Worm (Caenorhabditis elegans): ENCODE measurements around the gene R11D1.3.

- TF ChIP-seq T22C8.4 (GFP tag; IDR thresholded peaks at IDR 0.05) (no peak), med-1 (GFP tag; optimal IDR thresholded peaks at IDR 0.05; ENCODE audit: insufficient read depth) (no peak), klf-2 (GFP tag; conservative IDR thresholded peaks at IDR 0.05) (no peak), tab-1 (GFP tag; IDR thresholded peaks at IDR 0.05) (no peak), flt-1 (GFP tag; IDR thresholded peaks at IDR 0.05) (no peak), ztf-23 (GFP tag; IDR thresholded peaks at IDR 0.05) (no peak), cog-1 (tag; optimal IDR thresholded peaks at IDR 0.05) (no peak), ref-1 (GFP tag; conservative IDR thresholded peaks at IDR 0.05) (no peak), ztf-29 (GFP tag; IDR thresholded peaks at IDR 0.05) (no peak)
Measured at ce11 chrV:12706511-12706910, 5.4 kb downstream of the R11D1.3 start.

All from whole organism, midembryonic.